Worm (Caenorhabditis elegans) whole organism, L4/young adult: ENCODE measurements around the gene ssq-1.
"Not testable (repeated sequence)": the region's sequence is repeated elsewhere in the genome, so short reads cannot be mapped to it uniquely, and the experiment has no call there.

Source experiments
- W03F9.2 ChIP-seq: fragments of 150-350 bp; optimal IDR thresholded peaks from 2 replicates; lab custom pipeline; 2014; ENCODE audit warnings: missing biosample characterization, missing genetic modification characterization
- dao-5 ChIP-seq: sonication (generic microtip); optimal IDR thresholded peaks from 2 replicates; lab custom pipeline; 2016; ENCODE audit warnings: missing genotype, missing genetic modification characterization, moderate library complexity, missing compliant biosample characterization
- him-1 ChIP-seq: sonication (generic microtip); optimal IDR thresholded peaks from 2 replicates; lab custom pipeline; 2016; ENCODE audit warnings: missing genotype, missing genetic modification reagents, missing genetic modification characterization, missing compliant biosample characterization

ce11 chrIV:9894331-9894730 is 42.0 kb downstream of the ssq-1 start, which contains the start of gene msp-77:
- not testable (repeated sequence) for TF ChIP-seq him-1 (tag; lab: Kevin White, UChicago); W03F9.2; dao-5
